Worm (Caenorhabditis elegans) whole organism, L2 larva: ENCODE results near the gene cdr-3.
A peak's percentile ranks its signal among the peaks of the same experiment; 100 is the strongest.

Experiments
- C34F6.9 ChIP-seq: fragments of 150-350 bp; optimal IDR thresholded peaks from 2 replicates; lab custom pipeline; 2014; ENCODE audit warnings: missing biosample characterization, missing genetic modification characterization
- F13H6.1 ChIP-seq: sonication (generic microtip); optimal IDR thresholded peaks from 2 replicates; lab custom pipeline; 2016; ENCODE audit warnings: missing genetic modification characterization, missing compliant biosample characterization
- R02D3.7 ChIP-seq: fragments of 150-350 bp; optimal IDR thresholded peaks from 2 replicates; lab custom pipeline; 2014; ENCODE audit warnings: missing biosample characterization, missing genetic modification characterization
- Y55F3AM.14 ChIP-seq: fragments of 200-800 bp; sonication (Bioruptor generic); optimal IDR thresholded peaks from 2 replicates; lab custom pipeline; 2018; ENCODE audit warnings: mild to moderate bottlenecking, missing genetic modification characterization, missing compliant biosample characterization
- ZK546.5 ChIP-seq: sonication (generic microtip); optimal IDR thresholded peaks from 2 replicates; lab custom pipeline; 2017; ENCODE audit warnings: missing biosample characterization, missing genetic modification characterization
- alr-1 ChIP-seq: fragments of 150-350 bp; optimal IDR thresholded peaks from 2 replicates; lab custom pipeline; 2014; ENCODE audit warnings: missing biosample characterization, missing genetic modification characterization
- aly-2 ChIP-seq: fragments of 150-350 bp; optimal IDR thresholded peaks from 2 replicates; lab custom pipeline; 2014; ENCODE audit warnings: missing biosample characterization, missing genetic modification characterization
- ama-1 ChIP-seq: fragments of 150-350 bp; optimal IDR thresholded peaks from 2 replicates; lab custom pipeline; 2018; ENCODE audit warnings: inconsistent platforms
- blmp-1 ChIP-seq: sonication (generic microtip); optimal IDR thresholded peaks from 2 replicates; lab custom pipeline; 2017; ENCODE audit warnings: missing genetic modification characterization, mild to moderate bottlenecking, missing compliant biosample characterization, antibody characterized with exemption, moderate library complexity; ENCODE audit not compliant: insufficient read depth
- ceh-16 ChIP-seq: fragments of 150-350 bp; optimal IDR thresholded peaks from 2 replicates; lab custom pipeline; 2014; ENCODE audit warnings: missing biosample characterization, missing genetic modification characterization
- ceh-82 ChIP-seq: fragments of 150-350 bp; optimal IDR thresholded peaks from 2 replicates; lab custom pipeline; 2014; ENCODE audit warnings: missing biosample characterization, missing genetic modification characterization
- crh-2 ChIP-seq: sonication (generic microtip); optimal IDR thresholded peaks from 2 replicates; lab custom pipeline; 2017; ENCODE audit warnings: missing biosample characterization, missing genetic modification characterization
- dmd-4 ChIP-seq: sonication (generic microtip); optimal IDR thresholded peaks from 2 replicates; lab custom pipeline; 2017; ENCODE audit warnings: missing biosample characterization, missing genetic modification characterization
- egl-27 ChIP-seq: sonication (generic microtip); optimal IDR thresholded peaks from 3 replicates; lab custom pipeline; 2017; ENCODE audit warnings: missing biosample characterization, missing genetic modification reagents, missing genetic modification characterization
- elt-1 ChIP-seq: fragments of 150-350 bp; optimal IDR thresholded peaks from 2 replicates; lab custom pipeline; 2014; ENCODE audit warnings: missing biosample characterization, missing genetic modification characterization
- elt-3 ChIP-seq: sonication (generic microtip); optimal IDR thresholded peaks from 2 replicates; lab custom pipeline; 2017; ENCODE audit warnings: missing biosample characterization, missing genetic modification characterization
- fos-1 ChIP-seq: fragments of 150-350 bp; optimal IDR thresholded peaks from 2 replicates; lab custom pipeline; 2014; ENCODE audit warnings: missing biosample characterization, missing genetic modification characterization
- gmeb-1 ChIP-seq: fragments of 150-350 bp; optimal IDR thresholded peaks from 2 replicates; lab custom pipeline; 2014; ENCODE audit warnings: missing biosample characterization, missing genetic modification characterization
- lin-11 ChIP-seq: fragments of 150-350 bp; sonication (generic microtip); optimal IDR thresholded peaks from 2 replicates; lab custom pipeline; 2014; ENCODE audit warnings: missing biosample characterization, missing genetic modification characterization, inconsistent platforms, mixed read lengths
- lin-13 ChIP-seq: fragments of 150-350 bp; optimal IDR thresholded peaks from 2 replicates; lab custom pipeline; 2014; ENCODE audit warnings: missing biosample characterization, missing genetic modification reagents, missing genetic modification characterization
- lin-39 ChIP-seq: fragments of 150-350 bp; optimal IDR thresholded peaks from 2 replicates; lab custom pipeline; 2014; ENCODE audit warnings: missing biosample characterization, missing genetic modification reagents, missing genetic modification characterization
- lsy-2 ChIP-seq, 2 experiments: fragments of 150-350 bp in 1 of 2; sonication (generic microtip) in 1 of 2; optimal IDR thresholded peaks; 2 replicates each; lab custom pipeline; 2014 to 2017; ENCODE audit warnings: missing biosample characterization in 2 of 2, missing genetic modification characterization in 2 of 2
- mab-5 ChIP-seq: fragments of 150-350 bp; optimal IDR thresholded peaks from 2 replicates; lab custom pipeline; 2014; ENCODE audit warnings: missing biosample characterization, missing genetic modification characterization
- mbf-1 ChIP-seq: sonication (generic microtip); optimal IDR thresholded peaks from 2 replicates; lab custom pipeline; 2017; ENCODE audit warnings: missing biosample characterization, missing genetic modification characterization
- mdl-1 ChIP-seq, 2 experiments: fragments of 150-350 bp in 1 of 2; sonication (generic microtip) in 1 of 2; optimal IDR thresholded peaks; 2 replicates each; lab custom pipeline; 2017; ENCODE audit warnings: missing biosample characterization in 2 of 2, missing genetic modification characterization in 2 of 2
- nhr-10 ChIP-seq: sonication (generic microtip); optimal IDR thresholded peaks from 2 replicates; lab custom pipeline; 2017; ENCODE audit warnings: missing biosample characterization, missing genetic modification characterization
- nhr-11 ChIP-seq: fragments of 150-350 bp; optimal IDR thresholded peaks from 2 replicates; lab custom pipeline; 2014; ENCODE audit warnings: missing biosample characterization, missing genetic modification characterization
- nhr-12 ChIP-seq: fragments of 150-350 bp; optimal IDR thresholded peaks from 2 replicates; lab custom pipeline; 2014; ENCODE audit warnings: missing biosample characterization, missing genetic modification characterization
- nhr-129 ChIP-seq: fragments of 150-350 bp; optimal IDR thresholded peaks from 2 replicates; lab custom pipeline; 2014; ENCODE audit warnings: missing biosample characterization, missing genetic modification characterization
- nhr-21 ChIP-seq: fragments of 150-350 bp; optimal IDR thresholded peaks from 2 replicates; lab custom pipeline; 2014; ENCODE audit warnings: missing biosample characterization, missing genetic modification characterization
- nhr-23 ChIP-seq: fragments of 150-350 bp; optimal IDR thresholded peaks from 2 replicates; lab custom pipeline; 2014; ENCODE audit warnings: missing biosample characterization, missing genetic modification reagents, missing genetic modification characterization
- nhr-237 ChIP-seq: fragments of 150-350 bp; optimal IDR thresholded peaks from 2 replicates; lab custom pipeline; 2014; ENCODE audit warnings: missing biosample characterization, missing genetic modification characterization
- nhr-25 ChIP-seq: fragments of 150-350 bp; sonication (generic microtip); optimal IDR thresholded peaks from 3 replicates; lab custom pipeline; 2014; ENCODE audit warnings: missing biosample characterization, missing genetic modification characterization
- nhr-6 ChIP-seq: fragments of 150-350 bp; optimal IDR thresholded peaks from 2 replicates; lab custom pipeline; 2014; ENCODE audit warnings: missing biosample characterization, missing genetic modification characterization
- nhr-77 ChIP-seq: fragments of 150-350 bp; optimal IDR thresholded peaks from 2 replicates; lab custom pipeline; 2014; ENCODE audit warnings: missing biosample characterization, missing genetic modification characterization
- peb-1 ChIP-seq: fragments of 150-350 bp; optimal IDR thresholded peaks from 2 replicates; lab custom pipeline; 2014; ENCODE audit warnings: missing biosample characterization, missing genetic modification characterization
- sem-4 ChIP-seq: fragments of 150-350 bp; optimal IDR thresholded peaks from 2 replicates; lab custom pipeline; 2014; ENCODE audit warnings: missing biosample characterization, missing genetic modification reagents, missing genetic modification characterization
- skn-1 ChIP-seq: sonication (generic microtip); optimal IDR thresholded peaks from 2 replicates; lab custom pipeline; 2017; ENCODE audit warnings: missing biosample characterization, missing genetic modification characterization
- sma-3 ChIP-seq: sonication (generic microtip); optimal IDR thresholded peaks from 2 replicates; lab custom pipeline; 2016; ENCODE audit warnings: missing genetic modification reagents, missing genetic modification characterization, missing compliant biosample characterization
- sma-9 ChIP-seq, 2 experiments: fragments of 150-350 bp in 1 of 2; sonication (generic microtip) in 1 of 2; optimal IDR thresholded peaks; 2 replicates each; lab custom pipeline; 2014 to 2016; ENCODE audit warnings: missing genetic modification characterization in 2 of 2, mild to moderate bottlenecking in 1 of 2, missing biosample characterization in 1 of 2, missing compliant biosample characterization in 1 of 2, missing genetic modification reagents in 1 of 2, moderate library complexity in 1 of 2
- snpc-4 ChIP-seq: fragments of 150-350 bp; optimal IDR thresholded peaks from 2 replicates; lab custom pipeline; 2014; ENCODE audit warnings: missing biosample characterization, missing genetic modification characterization
- unc-39 ChIP-seq: fragments of 150-350 bp; optimal IDR thresholded peaks from 2 replicates; lab custom pipeline; 2014; ENCODE audit warnings: missing biosample characterization, missing genetic modification characterization
- unc-55 ChIP-seq: fragments of 150-350 bp; sonication (generic microtip); optimal IDR thresholded peaks from 3 replicates; lab custom pipeline; 2014; ENCODE audit warnings: missing biosample characterization, missing genetic modification reagents, missing genetic modification characterization
- unc-62 ChIP-seq: fragments of 150-350 bp; optimal IDR thresholded peaks from 2 replicates; lab custom pipeline; 2014; ENCODE audit warnings: missing biosample characterization, missing genetic modification reagents, missing genetic modification characterization
- zag-1 ChIP-seq: fragments of 150-350 bp; optimal IDR thresholded peaks from 2 replicates; lab custom pipeline; 2014; ENCODE audit warnings: missing biosample characterization, missing genetic modification characterization
- ztf-1 ChIP-seq: fragments of 200-800 bp; sonication (Bioruptor generic); conservative IDR thresholded peaks from 2 replicates; pipeline ENCODE4 v1.3.6; 2022; ENCODE audit warnings: missing genetic modification characterization, missing compliant biosample characterization
- ztf-11 ChIP-seq: sonication (generic microtip); optimal IDR thresholded peaks from 2 replicates; lab custom pipeline; 2017; ENCODE audit warnings: missing biosample characterization, missing genetic modification characterization
- ztf-4 ChIP-seq: fragments of 150-350 bp; optimal IDR thresholded peaks from 2 replicates; lab custom pipeline; 2014; ENCODE audit warnings: missing biosample characterization, missing genetic modification characterization

The cdr-3 gene

DNA sequence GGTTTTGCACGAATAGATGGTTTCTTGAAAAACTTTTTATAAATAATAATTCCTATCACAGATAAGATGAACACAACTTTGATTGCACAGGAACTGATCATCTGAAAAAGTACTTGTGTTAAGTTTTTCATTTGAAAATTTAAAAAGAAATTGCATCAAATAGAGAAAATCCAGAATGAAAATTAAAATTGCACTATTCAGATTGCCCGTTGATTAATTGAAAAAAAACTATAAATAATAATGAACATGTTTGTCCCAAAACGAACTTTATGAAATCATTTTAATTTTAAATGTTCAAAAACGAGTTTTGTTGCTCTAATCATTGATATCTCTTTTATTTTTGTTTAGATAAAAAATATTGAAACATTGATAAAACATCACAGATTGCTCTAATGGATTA is at the start of gene cdr-3:
TSS of gene cdr-3 (minus strand) at position 101 of the 400 bp plus-strand sequence.
- TF ChIP-seq nhr-6 (no peak), nhr-237 (tag; lab: Kevin White, UChicago) (no peak), nhr-77 (tag; lab: Kevin White, UChicago) (no peak)

ce11 chrV:12466653-12467052 is 49.5 kb upstream of the cdr-3 start:
- no peak for TF ChIP-seq ztf-11 (tag; lab: Kevin White, UChicago)
- no peak for TF ChIP-seq ZK546.5 (tag; lab: Kevin White, UChicago)
- TF ChIP-seq ztf-4 (tag; lab: Kevin White, UChicago): no peak
- no peak for TF ChIP-seq lin-13
- TF ChIP-seq nhr-11 (tag; lab: Kevin White, UChicago): no peak
- no peak for TF ChIP-seq fos-1 (tag; lab: Kevin White, UChicago)
- TF ChIP-seq ceh-82 (tag; lab: Kevin White, UChicago): no peak
- no peak for TF ChIP-seq ceh-16 (tag; lab: Kevin White, UChicago)
- peak; percentile 45 for TF ChIP-seq sma-9 (GFP tag; optimal IDR thresholded peaks at IDR 0.05; lab: Kevin White, UChicago)
- no peak for TF ChIP-seq sma-9 (tag; optimal IDR thresholded peaks at IDR 0.05; lab: Kevin White, UChicago)
- no peak for TF ChIP-seq nhr-10 (tag; lab: Kevin White, UChicago)
- peak; percentile 7 for TF ChIP-seq F13H6.1
- no peak for TF ChIP-seq nhr-21 (tag; lab: Kevin White, UChicago)
- TF ChIP-seq aly-2: no peak

- TF ChIP-seq crh-2 (tag; lab: Kevin White, UChicago) (peak; percentile 89), alr-1 (no peak), nhr-11 (tag; lab: Kevin White, UChicago) (no peak), peb-1 (tag; lab: Kevin White, UChicago) (no peak), unc-62 (no peak), gmeb-1 (tag; lab: Kevin White, UChicago) (peak; percentile 55), sma-9 (GFP tag; optimal IDR thresholded peaks at IDR 0.05; lab: Kevin White, UChicago) (peak; percentile 95), sma-9 (tag; optimal IDR thresholded peaks at IDR 0.05; lab: Kevin White, UChicago) (peak; percentile 23), lin-11 (peak; percentile 63), snpc-4 (peak; percentile 32), nhr-23 (no peak), skn-1 (tag; lab: Kevin White, UChicago) (no peak), nhr-10 (tag; lab: Kevin White, UChicago) (no peak), unc-39 (no peak), F13H6.1 (peak; percentile 96), unc-55 (GFP tag; lab: Kevin White, UChicago) (peak; percentile 90), ztf-1 (no peak), elt-1 (tag; lab: Kevin White, UChicago) (no peak), nhr-6 (no peak), ZK546.5 (tag; lab: Kevin White, UChicago) (no peak), Y55F3AM.14 (GFP tag; lab: Kevin White, UChicago) (peak; percentile 73), elt-3 (tag; lab: Kevin White, UChicago) (no peak), nhr-129 (tag; lab: Kevin White, UChicago) (peak; percentile 86), mdl-1 (tag; optimal IDR thresholded peaks at IDR 0.05; lab: Kevin White, UChicago) (peak in 1 of 2 experiments; percentile 67), ceh-82 (tag; lab: Kevin White, UChicago) (no peak), mbf-1 (tag; lab: Kevin White, UChicago) (no peak), lin-13 (peak; percentile 64), blmp-1 (peak; percentile 26), zag-1 (tag; lab: Kevin White, UChicago) (peak; percentile 93), lsy-2 (tag; optimal IDR thresholded peaks at IDR 0.05; lab: Kevin White, UChicago) (peak; percentile 55 to 84), ztf-11 (tag; lab: Kevin White, UChicago) (no peak), ztf-4 (tag; lab: Kevin White, UChicago) (peak; percentile 59), nhr-77 (tag; lab: Kevin White, UChicago) (no peak), mab-5 (peak; percentile 21), aly-2 (no peak), sma-3 (GFP tag; lab: Kevin White, UChicago) (peak; percentile 53), C34F6.9 (tag; lab: Kevin White, UChicago) (peak; percentile 96), ceh-16 (tag; lab: Kevin White, UChicago) (no peak), lin-39 (tag; lab: Kevin White, UChicago) (no peak), nhr-21 (tag; lab: Kevin White, UChicago) (peak; percentile 66), fos-1 (tag; lab: Kevin White, UChicago) (peak; percentile 20), dmd-4 (tag; lab: Kevin White, UChicago) (no peak), nhr-237 (tag; lab: Kevin White, UChicago) (no peak), sem-4 (tag; lab: Kevin White, UChicago) (peak; percentile 80), ama-1 (lab: Kevin White, UChicago) (no peak), egl-27 (tag; lab: Kevin White, UChicago) (peak; percentile 79), R02D3.7 (tag; lab: Kevin White, UChicago) (no peak), nhr-25 (tag; lab: Kevin White, UChicago) (peak; percentile 63), nhr-12 (tag; lab: Kevin White, UChicago) (no peak)
Observed at ce11 chrV:12465399-12465798, 48.2 kb upstream of the cdr-3 start.
